Fruit fly (Drosophila melanogaster): ENCODE results near the gene HIP.

The HIP gene

DNA sequence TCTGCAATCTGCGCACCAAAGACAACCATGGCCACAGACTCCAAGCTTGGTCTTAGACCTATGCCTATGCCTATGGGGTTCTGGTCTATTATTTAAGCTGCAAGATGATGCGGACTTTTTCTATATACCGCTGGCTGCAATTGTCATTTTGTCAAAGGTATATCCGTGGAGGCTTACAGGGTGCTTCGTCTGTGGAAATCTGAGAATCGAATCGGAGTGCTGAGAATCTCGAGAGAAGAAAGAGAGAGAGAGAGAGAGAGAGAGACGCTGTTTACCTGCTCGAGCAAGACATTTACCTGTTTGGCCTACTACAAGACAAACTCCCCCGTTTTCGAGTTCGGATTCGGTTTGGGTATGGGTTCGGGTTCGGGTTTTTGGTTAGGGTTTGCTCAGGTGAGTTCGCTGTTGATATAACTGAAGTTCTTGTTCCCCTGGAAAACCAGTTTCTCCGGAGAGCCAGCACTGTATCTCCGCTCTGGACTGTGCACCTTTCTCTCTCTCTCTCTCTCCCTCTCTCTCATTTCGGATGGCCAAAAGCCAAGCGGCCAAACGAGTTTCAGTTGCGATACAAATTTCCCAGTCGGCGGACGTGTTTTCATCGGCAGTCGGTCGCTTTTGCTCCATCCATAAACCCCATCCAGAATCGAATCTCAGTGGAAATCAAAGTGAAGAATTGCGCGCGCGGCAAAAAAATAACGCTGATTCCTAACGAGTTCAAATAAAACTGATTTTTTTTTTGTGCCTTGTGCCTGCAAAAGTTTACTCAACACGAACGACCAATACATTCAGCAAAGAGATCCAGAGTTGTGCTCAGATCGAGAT is 46.6 kb downstream of the HIP start:
- peak; percentile 26 to 28 for TF ChIP-seq bsh (GFP tag; optimal IDR thresholded peaks at IDR 0.05)
- TF ChIP-seq onecut (GFP tag; IDR thresholded peaks at IDR 0.05), result peak; percentile 25
- TF ChIP-seq MTF-1 (GFP tag; optimal IDR thresholded peaks at IDR 0.05; ENCODE audit: borderline replicate concordance), result peak; percentile 2
- 0 out of 3 replicates have a peak, but pooled peaks have one; percentile 24 for TF ChIP-seq ken (GFP tag; IDR thresholded peaks at IDR 0.05)
- no peak for TF ChIP-seq hkb (optimal IDR thresholded peaks at IDR 0.05)
- TF ChIP-seq hkb (GFP tag; IDR thresholded peaks at IDR 0.05), result peak; percentile 49
- peak; percentile 23 for TF ChIP-seq her (GFP tag; optimal IDR thresholded peaks at IDR 0.05)
- TF ChIP-seq Six4 (GFP tag; optimal IDR thresholded peaks at IDR 0.05), result peak; percentile 12
- peak; percentile 17; the same call in 1 of the 2 replicates for TF ChIP-seq E2f2 (GFP tag; IDR thresholded peaks at IDR 0.05)
- peak; percentile 28 for TF ChIP-seq CG12659 (GFP tag; optimal IDR thresholded peaks at IDR 0.05)
- TF ChIP-seq CG7556 (GFP tag; optimal IDR thresholded peaks at IDR 0.05), result peak; percentile 12
- peak; percentile 23 for TF ChIP-seq ac (GFP tag; optimal IDR thresholded peaks at IDR 0.05)
- no peak for TF ChIP-seq knrl (GFP tag; IDR thresholded peaks at IDR 0.05; ENCODE audit: partially characterized antibody)
- TF ChIP-seq CrebB (tag; optimal IDR thresholded peaks at IDR 0.05), result peak; percentile 38
- TF ChIP-seq mirr (GFP tag; optimal IDR thresholded peaks at IDR 0.05), result peak; percentile 64
- 0 out of 2 replicates have a peak, but pooled peaks have one; percentile 28 for TF ChIP-seq Drgx (GFP tag; IDR thresholded peaks at IDR 0.05)
- TF ChIP-seq yki (optimal IDR thresholded peaks at IDR 0.05), result peak; percentile 72
- peak; percentile 54 for TF ChIP-seq lab (GFP tag; optimal IDR thresholded peaks at IDR 0.05)
- TF ChIP-seq CG33557 (GFP tag; optimal IDR thresholded peaks at IDR 0.05), result peak; percentile 38
- peak; percentile 56 for TF ChIP-seq CG6854 (GFP tag; optimal IDR thresholded peaks at IDR 0.05)
- 0 out of 2 replicates have a peak, but pooled peaks have one; percentile 37 for TF ChIP-seq Awh (GFP tag; IDR thresholded peaks at IDR 0.05)
- peak; percentile 2 for TF ChIP-seq CG5180 (GFP tag; optimal IDR thresholded peaks at IDR 0.05)
- TF ChIP-seq NFAT (GFP tag; IDR thresholded peaks at IDR 0.05), result no peak
- TF ChIP-seq CG15601 (tag; optimal IDR thresholded peaks at IDR 0.05), result peak; percentile 56
- TF ChIP-seq Hr51 (GFP tag; optimal IDR thresholded peaks at IDR 0.05), result peak in 1 of 2 experiments; percentile 22
- TF ChIP-seq BtbVII (GFP tag; optimal IDR thresholded peaks at IDR 0.05), result peak; percentile 53
- TF ChIP-seq NC2β (GFP tag; optimal IDR thresholded peaks at IDR 0.05), result peak; percentile 16
- no peak for TF ChIP-seq disco-r (GFP tag; optimal IDR thresholded peaks at IDR 0.05)
- TF ChIP-seq fd64A (GFP tag; optimal IDR thresholded peaks at IDR 0.05), result peak; percentile 38
- no peak for TF ChIP-seq bab2 (GFP tag; optimal IDR thresholded peaks at IDR 0.05)
- TF ChIP-seq ssp (GFP tag; IDR thresholded peaks at IDR 0.05), result no peak
- TF ChIP-seq chm (GFP tag; IDR thresholded peaks at IDR 0.05), result peak; percentile 63; the same call in 1 of the 2 replicates
- peak; percentile 37 for TF ChIP-seq sqz (GFP tag; optimal IDR thresholded peaks at IDR 0.05)
- TF ChIP-seq chinmo (GFP tag; IDR thresholded peaks at IDR 0.05; ENCODE audit: partially characterized antibody), result peak; percentile 83; the same call in 1 of the 4 replicates
- no peak for TF ChIP-seq Abd-B (GFP tag; optimal IDR thresholded peaks at IDR 0.05)
- TF ChIP-seq CG2875 (GFP tag; optimal IDR thresholded peaks at IDR 0.05), result peak; percentile 42
- peak; percentile 93 for TF ChIP-seq kni (GFP tag; optimal IDR thresholded peaks at IDR 0.05)
- no peak for TF ChIP-seq Nf-YA (GFP tag; IDR thresholded peaks at IDR 0.05)
- peak; percentile 29 for TF ChIP-seq HmgZ (tag; optimal IDR thresholded peaks at IDR 0.05)
- peak; percentile 44; the same call in 1 of the 3 replicates for TF ChIP-seq Dbx (GFP tag; IDR thresholded peaks at IDR 0.05)
- TF ChIP-seq Med (GFP tag), result peak; percentile 75
- peak; percentile 55 for TF ChIP-seq ATbp (GFP tag; optimal IDR thresholded peaks at IDR 0.05)
- peak; percentile 52 for TF ChIP-seq CG34376 (GFP tag; optimal IDR thresholded peaks at IDR 0.05)
- no peak for TF ChIP-seq stc (GFP tag; IDR thresholded peaks at IDR 0.05)
- TF ChIP-seq ci (GFP tag; IDR thresholded peaks at IDR 0.05), result peak; percentile 75; the same call in 2 of the 3 replicates
- TF ChIP-seq Jarid2 (GFP tag; optimal IDR thresholded peaks at IDR 0.05), result peak; percentile 78
- TF ChIP-seq CG6765 (GFP tag; optimal IDR thresholded peaks at IDR 0.05), result peak; percentile 33
- TF ChIP-seq CG12071 (GFP tag; optimal IDR thresholded peaks at IDR 0.05), result peak; percentile 51
